Fruit fly (Drosophila melanogaster) whole organism, pupa: ENCODE data around the gene CG3226.
A peak's percentile ranks its signal among the peaks of the same experiment; 100 is the strongest.

ENCODE experiments used
- CG10348 ChIP-seq: fragments of 200-800 bp; sonication (Bioruptor generic); IDR thresholded peaks from 2 replicates; pipeline ENCODE4 v1.3.6; 2022; ENCODE audit warnings: missing biosample characterization, missing genetic modification characterization
- CG12605 ChIP-seq: fragments of 200-800 bp; sonication (Bioruptor generic); IDR thresholded peaks from 2 replicates; pipeline ENCODE4 v1.3.6; 2022; ENCODE audit warnings: missing biosample characterization, missing genetic modification characterization
- CG13204 ChIP-seq: fragments of 200-800 bp; sonication (Bioruptor generic); optimal IDR thresholded peaks from 2 replicates; lab custom pipeline; 2018; ENCODE audit warnings: missing biosample characterization, mild to moderate bottlenecking, missing genetic modification characterization, moderate library complexity
- CG14655 ChIP-seq: fragments of 200-800 bp; sonication (Bioruptor generic); optimal IDR thresholded peaks from 3 replicates; lab custom pipeline; 2017; ENCODE audit warnings: mild to moderate bottlenecking, missing biosample characterization, missing genetic modification reagents, missing genetic modification characterization
- CG32121 ChIP-seq: fragments of 200-800 bp; sonication (Bioruptor generic); IDR thresholded peaks from 2 replicates; pipeline ENCODE4 v1.3.6; 2022; ENCODE audit warnings: missing biosample characterization, missing genetic modification characterization
- CG8301 ChIP-seq: fragments of 200-800 bp; sonication (Bioruptor generic); optimal IDR thresholded peaks from 2 replicates; lab custom pipeline; 2018; ENCODE audit warnings: missing biosample characterization, mild to moderate bottlenecking, missing genetic modification characterization
- D1 ChIP-seq: fragments of 200-800 bp; sonication (Bioruptor generic); optimal IDR thresholded peaks from 2 replicates; lab custom pipeline; 2018; ENCODE audit warnings: missing biosample characterization, mild to moderate bottlenecking, missing genetic modification characterization, moderate library complexity
- Ets98B ChIP-seq: fragments of 200-800 bp; sonication (Bioruptor generic); IDR thresholded peaks from 2 replicates; pipeline ENCODE4 v1.3.6; 2022; ENCODE audit warnings: missing biosample characterization, missing genetic modification characterization
- Pif1A ChIP-seq: fragments of 200-800 bp; sonication (Bioruptor generic); optimal IDR thresholded peaks from 3 replicates; lab custom pipeline; 2016; ENCODE audit warnings: missing biosample characterization, missing genetic modification characterization
- Pif1B ChIP-seq: fragments of 200-800 bp; sonication (Bioruptor generic); optimal IDR thresholded peaks from 3 replicates; lab custom pipeline; 2016; ENCODE audit warnings: missing biosample characterization, missing genetic modification characterization
- Snoo ChIP-seq: fragments of 200-800 bp; sonication (Bioruptor generic); optimal IDR thresholded peaks from 3 replicates; lab custom pipeline; 2017; ENCODE audit warnings: missing biosample characterization, mild to moderate bottlenecking, missing genetic modification characterization, inconsistent platforms

DNA sequence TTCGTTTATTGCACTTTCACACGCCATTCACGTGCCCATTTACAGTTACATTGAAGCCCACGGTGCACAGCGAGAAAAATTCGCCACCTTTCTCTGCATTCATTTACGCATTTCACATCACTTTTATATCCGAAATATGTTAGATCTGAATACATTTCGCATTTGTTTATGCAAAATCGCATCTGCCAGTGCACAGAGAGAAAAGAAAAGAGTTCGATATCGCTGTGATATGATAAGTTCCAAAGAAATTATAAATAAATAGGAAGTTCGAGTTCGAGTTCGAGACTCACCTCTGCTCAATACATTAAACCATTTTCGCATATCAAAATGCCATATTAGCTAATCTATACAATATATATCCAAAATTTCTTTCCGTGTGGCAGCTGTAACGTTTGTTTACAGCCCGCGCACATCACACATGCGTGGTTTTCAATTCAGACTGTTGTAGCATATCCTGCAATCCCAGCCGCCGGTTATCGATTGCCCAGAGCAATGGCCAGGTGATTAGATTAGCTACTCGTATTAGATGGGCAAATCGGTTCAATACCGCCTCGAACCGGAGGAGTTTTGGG is 2.1 kb upstream of the CG3226 start:
- TF ChIP-seq Ets98B (GFP tag; lab: Robert Waterston, UW) (peak; percentile 87), CG32121 (GFP tag; lab: Robert Waterston, UW) (peak; percentile 87), Pif1A (GFP tag; lab: Kevin White, UChicago) (peak; percentile 92), CG12605 (GFP tag; lab: Robert Waterston, UW) (peak; percentile 72), Pif1B (GFP tag; lab: Kevin White, UChicago) (peak; percentile 90), Snoo (peak; percentile 89), CG10348 (GFP tag; lab: Robert Waterston, UW) (peak; percentile 54; the same call in 1 of the 2 replicates), D1 (tag; lab: Kevin White, UChicago) (peak; percentile 63), CG14655 (peak; percentile 93), CG13204 (GFP tag; lab: Kevin White, UChicago) (peak; percentile 62), CG8301 (tag; lab: Kevin White, UChicago) (peak; percentile 91)
